Worm (Caenorhabditis elegans) whole organism, L4 larva: Measurements from ENCODE around the gene F57G4.10.

ENCODE experiments used
- lin-1 ChIP-seq: fragments of 200-800 bp; sonication (Bioruptor generic); IDR thresholded peaks from 2 replicates; pipeline ENCODE4 v1.3.6; 2022; ENCODE audit warnings: missing genetic modification reagents, missing genetic modification characterization, missing compliant biosample characterization
- lin-15B ChIP-seq: fragments of 150-350 bp; sonication (generic microtip); optimal IDR thresholded peaks from 3 replicates; lab custom pipeline; 2014; ENCODE audit warnings: missing biosample characterization, missing genetic modification characterization
- lir-3 ChIP-seq: sonication (generic microtip); optimal IDR thresholded peaks from 2 replicates; lab custom pipeline; 2016; ENCODE audit warnings: mild to moderate bottlenecking, missing genetic modification characterization, missing compliant biosample characterization
- nhr-10 ChIP-seq: fragments of 150-350 bp; optimal IDR thresholded peaks from 2 replicates; lab custom pipeline; 2014; ENCODE audit warnings: missing biosample characterization, missing genetic modification characterization
- nhr-25 ChIP-seq: sonication (generic microtip); optimal IDR thresholded peaks from 2 replicates; lab custom pipeline; 2017; ENCODE audit warnings: missing genetic modification characterization, mild to moderate bottlenecking, missing compliant biosample characterization, antibody characterized with exemption, moderate library complexity, borderline replicate concordance; ENCODE audit not compliant: insufficient read depth
- nhr-76 ChIP-seq: fragments of 150-350 bp; optimal IDR thresholded peaks from 2 replicates; lab custom pipeline; 2014; ENCODE audit warnings: missing biosample characterization, missing genetic modification characterization
- pha-4 ChIP-seq, 2 experiments: fragments of 150-350 bp in 1 of 2; fragments of 200-800 bp in 1 of 2; sonication (Bioruptor generic) in 1 of 2; IDR thresholded peaks in 1 of 2; optimal IDR thresholded peaks in 1 of 2; 2 replicates each; pipeline versions ENCODE4 v1.3.6 to Lab custom; 2014 to 2022; ENCODE audit warnings: missing genetic modification characterization in 2 of 2, missing genetic modification reagents in 2 of 2, missing biosample characterization in 1 of 2, missing compliant biosample characterization in 1 of 2
- pqm-1 ChIP-seq: sonication (generic microtip); optimal IDR thresholded peaks from 2 replicates; lab custom pipeline; 2017; ENCODE audit warnings: missing biosample characterization, missing genetic modification characterization
- sdz-12 ChIP-seq: fragments of 200-800 bp; sonication (Bioruptor generic); optimal IDR thresholded peaks from 2 replicates; lab custom pipeline; 2018; ENCODE audit warnings: mild to moderate bottlenecking, missing genetic modification characterization, missing compliant biosample characterization
- unc-39 ChIP-seq: sonication (generic microtip); optimal IDR thresholded peaks from 2 replicates; lab custom pipeline; 2017; ENCODE audit warnings: missing biosample characterization, missing genetic modification characterization
- unc-62 ChIP-seq, 3 experiments: fragments of 150-350 bp in 1 of 3; sonication (generic microtip); optimal IDR thresholded peaks in 2 of 3; peaks in 1 of 3; 1 replicate in 1 of 3; 2 replicates in 2 of 3; lab custom pipeline; 2014 to 2017; ENCODE audit warnings: missing biosample characterization in 3 of 3, missing genetic modification characterization in 3 of 3, missing genetic modification reagents in 3 of 3, missing genotype in 1 of 3
- ztf-11 ChIP-seq: fragments of 150-350 bp; optimal IDR thresholded peaks from 2 replicates; lab custom pipeline; 2014; ENCODE audit warnings: missing biosample characterization, missing genetic modification characterization

DNA sequence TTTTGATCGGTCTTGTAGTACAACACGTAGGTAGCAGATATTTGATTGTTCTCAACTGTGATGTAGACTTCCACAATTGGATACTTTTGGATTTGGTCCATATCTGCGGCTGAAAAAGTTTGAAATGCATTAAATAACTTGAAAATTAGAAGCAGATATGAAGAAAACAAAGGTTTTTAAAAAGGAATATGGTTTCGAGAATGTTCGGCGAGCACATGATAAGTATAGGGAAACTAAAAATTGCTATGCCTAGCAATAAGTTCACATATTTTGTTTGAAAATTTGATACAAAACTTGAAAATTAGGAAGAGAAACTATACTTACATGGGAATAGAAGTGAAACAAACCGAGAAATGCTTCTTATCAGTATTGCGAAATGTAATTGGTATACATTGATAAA is 13.1 kb upstream of the F57G4.10 start, which contains the start of gene Y6G8.5:
- no peak for TF ChIP-seq ztf-11 (tag; lab: Kevin White, UChicago)
- no peak for TF ChIP-seq unc-62 (GFP tag; optimal IDR thresholded peaks at IDR 0.05 in 1 of 2; lab: Kevin White, UChicago)
- TF ChIP-seq unc-62 (tag; optimal IDR thresholded peaks at IDR 0.05; lab: Kevin White, UChicago): no peak
- TF ChIP-seq sdz-12 (GFP tag; lab: Kevin White, UChicago): no peak
- no peak for TF ChIP-seq nhr-10
- no peak for TF ChIP-seq lir-3 (tag; lab: Kevin White, UChicago)
- no peak for TF ChIP-seq lin-15B (tag; lab: Kevin White, UChicago)
- no peak for TF ChIP-seq lin-1 (GFP tag; lab: Robert Waterston, UW)
- no peak for TF ChIP-seq pha-4 (GFP tag; IDR thresholded peaks at IDR 0.05; lab: Robert Waterston, UW)
- TF ChIP-seq pha-4 (tag; optimal IDR thresholded peaks at IDR 0.05; lab: Kevin White, UChicago): no peak
- no peak for TF ChIP-seq nhr-76
- peak; percentile 64 for TF ChIP-seq pqm-1 (tag; lab: Kevin White, UChicago)
- no peak for TF ChIP-seq unc-39
- TF ChIP-seq nhr-25: no peak
